Fruit fly (Drosophila melanogaster): Measurements from ENCODE around the gene CG31213.

The CG31213 gene

DNA sequence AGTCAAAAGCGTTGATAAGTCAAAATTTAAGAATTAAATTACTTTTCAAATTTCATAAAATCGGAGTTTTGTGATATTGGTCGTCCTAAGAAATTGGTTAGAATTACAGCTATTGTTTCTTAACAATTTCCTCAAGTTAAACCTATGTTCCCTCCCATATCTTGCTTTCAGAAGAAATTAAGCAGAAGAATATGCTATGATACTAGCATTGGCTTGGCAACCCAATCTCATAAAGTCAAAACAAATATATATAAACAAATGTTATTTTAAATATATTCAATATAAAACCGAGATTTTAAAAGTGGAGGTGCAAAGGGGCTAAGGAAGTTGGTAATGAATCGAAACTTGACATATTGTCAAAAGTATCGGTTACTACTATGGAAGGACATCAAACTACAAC is at the start of gene CG31213:
Gene CG31213, plus strand, starts transcription at position 301 of the 400 bp plus-strand sequence.
- no peak for TF ChIP-seq noc (tag; optimal IDR thresholded peaks at IDR 0.05)

DNA sequence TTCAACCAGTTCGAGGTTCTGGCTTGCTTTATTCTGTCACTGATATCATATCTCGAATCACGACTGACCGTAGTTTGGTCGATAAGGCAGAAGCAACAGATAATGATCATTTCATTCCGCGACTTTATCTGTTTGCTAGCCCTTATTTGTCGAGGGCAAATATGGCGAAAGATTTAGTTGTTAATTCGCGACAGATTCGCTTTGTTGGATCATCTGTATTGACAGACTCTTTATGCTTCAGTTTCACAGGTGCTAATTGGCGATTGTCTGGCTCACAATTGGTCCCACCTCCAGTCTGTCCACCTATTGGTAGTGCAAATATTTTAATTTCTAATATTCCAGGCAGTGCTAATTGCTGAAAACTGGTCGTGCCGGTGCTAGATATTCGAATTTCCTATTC is 48.4 kb upstream of the CG31213 start:
- peak; percentile 65 for TF ChIP-seq noc (tag; optimal IDR thresholded peaks at IDR 0.05)

DNA sequence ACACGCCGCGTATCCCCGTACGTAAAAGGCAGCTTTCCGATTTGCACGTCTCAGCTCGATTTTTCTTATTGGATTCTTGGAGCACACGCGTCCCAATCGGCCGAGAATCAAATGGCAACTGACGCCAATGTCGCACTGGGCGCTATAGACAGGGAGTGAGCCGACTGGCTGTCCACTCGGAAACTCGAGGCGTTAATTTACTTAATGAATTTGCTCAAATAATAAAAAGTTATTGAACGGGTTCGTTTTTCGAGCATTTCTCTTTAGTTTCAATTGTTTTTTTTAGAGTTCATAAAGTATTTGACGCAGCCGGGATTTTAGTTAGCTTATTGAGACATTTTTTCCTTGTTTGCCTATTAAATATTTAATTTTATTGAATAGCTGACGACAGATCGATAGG is 47.4 kb upstream of the CG31213 start, which contains the start of gene CG4462:
Gene CG4462, minus strand, starts transcription at position 101 of the 400 bp plus-strand sequence.
- no peak for TF ChIP-seq noc (tag; optimal IDR thresholded peaks at IDR 0.05)

DNA sequence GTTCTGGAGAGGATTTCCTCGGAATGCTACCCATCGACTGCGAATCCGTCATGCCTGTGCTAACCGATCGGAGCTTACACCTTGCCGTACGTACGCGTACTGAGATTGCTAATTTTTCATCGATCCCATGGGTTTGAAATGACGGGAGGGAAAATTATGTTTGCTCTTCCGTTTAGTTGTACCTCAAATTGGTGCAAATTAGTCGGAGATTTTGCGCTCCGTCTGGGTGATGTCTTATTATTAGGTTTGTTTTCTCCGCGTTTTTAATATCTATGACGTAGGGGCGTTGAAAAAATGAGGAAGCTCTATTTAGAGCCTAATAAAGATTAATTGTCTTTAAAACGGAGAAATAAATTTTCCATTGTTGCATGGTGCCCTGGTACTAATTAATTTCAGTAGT is 44.2 kb upstream of the CG31213 start, which contains the start of gene CG4459:
Gene CG4459, minus strand, starts transcription at position 101 of the 400 bp plus-strand sequence.
- no peak for TF ChIP-seq noc (tag; optimal IDR thresholded peaks at IDR 0.05)

DNA sequence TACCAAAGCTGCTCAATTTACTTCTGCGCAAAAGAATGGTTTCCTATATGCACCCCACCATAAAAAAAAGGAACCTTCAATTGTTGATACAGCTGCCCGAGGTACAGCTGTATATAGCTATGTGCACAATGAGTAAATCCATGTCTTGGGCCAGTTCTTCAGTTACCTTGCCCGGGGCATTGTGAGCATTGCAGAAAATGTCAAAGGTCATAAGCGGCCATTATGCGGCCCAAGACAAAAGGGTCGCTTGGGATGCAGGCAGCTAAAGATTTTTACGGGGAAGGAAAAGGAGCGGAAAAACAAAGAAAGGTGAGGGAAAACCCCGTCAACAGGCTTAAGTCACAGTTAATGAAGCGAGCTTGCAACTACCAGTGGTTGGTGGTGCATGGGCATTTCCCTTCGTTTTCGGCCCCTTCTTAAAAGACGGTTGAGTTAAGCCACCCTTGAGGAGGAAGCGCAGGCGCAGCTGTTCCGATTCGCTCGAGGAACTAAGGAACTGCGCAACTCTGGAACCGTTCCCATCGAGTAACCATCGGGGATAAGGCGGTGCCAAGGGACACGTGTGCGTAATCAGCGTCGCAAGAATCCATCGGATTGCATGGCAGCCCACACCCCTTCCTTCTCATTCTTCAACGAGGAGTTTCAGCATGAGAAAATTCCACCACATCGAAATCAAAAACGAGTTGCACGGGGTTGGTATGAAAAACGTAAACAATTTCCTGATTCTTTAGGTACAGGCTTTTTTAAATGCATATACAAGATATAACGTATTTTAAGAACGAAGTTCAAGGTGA is 41.6 kb upstream of the CG31213 start:
- TF ChIP-seq noc (tag; optimal IDR thresholded peaks at IDR 0.05), result no peak

DNA sequence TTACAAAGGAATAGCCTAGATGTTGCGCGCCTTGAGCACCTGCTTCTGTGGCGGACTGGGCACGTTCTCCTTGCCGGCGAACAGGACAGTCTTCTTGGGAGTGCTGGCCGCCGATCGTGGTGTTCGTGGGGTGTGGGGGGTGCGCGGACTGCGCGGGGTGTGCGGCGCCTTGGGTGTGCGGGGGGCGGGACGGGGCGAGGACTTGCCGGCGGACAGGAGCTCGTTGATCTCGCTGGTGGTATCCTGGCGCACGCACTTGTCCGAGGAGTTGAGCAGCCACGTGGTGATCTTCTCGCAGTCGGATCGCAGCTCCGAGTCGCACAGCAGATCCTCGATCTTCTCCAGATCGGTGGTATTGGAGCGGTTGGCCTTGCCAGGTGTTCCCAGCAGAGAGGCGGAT is 40.5 kb upstream of the CG31213 start:
- TF ChIP-seq noc (tag; optimal IDR thresholded peaks at IDR 0.05), result no peak

DNA sequence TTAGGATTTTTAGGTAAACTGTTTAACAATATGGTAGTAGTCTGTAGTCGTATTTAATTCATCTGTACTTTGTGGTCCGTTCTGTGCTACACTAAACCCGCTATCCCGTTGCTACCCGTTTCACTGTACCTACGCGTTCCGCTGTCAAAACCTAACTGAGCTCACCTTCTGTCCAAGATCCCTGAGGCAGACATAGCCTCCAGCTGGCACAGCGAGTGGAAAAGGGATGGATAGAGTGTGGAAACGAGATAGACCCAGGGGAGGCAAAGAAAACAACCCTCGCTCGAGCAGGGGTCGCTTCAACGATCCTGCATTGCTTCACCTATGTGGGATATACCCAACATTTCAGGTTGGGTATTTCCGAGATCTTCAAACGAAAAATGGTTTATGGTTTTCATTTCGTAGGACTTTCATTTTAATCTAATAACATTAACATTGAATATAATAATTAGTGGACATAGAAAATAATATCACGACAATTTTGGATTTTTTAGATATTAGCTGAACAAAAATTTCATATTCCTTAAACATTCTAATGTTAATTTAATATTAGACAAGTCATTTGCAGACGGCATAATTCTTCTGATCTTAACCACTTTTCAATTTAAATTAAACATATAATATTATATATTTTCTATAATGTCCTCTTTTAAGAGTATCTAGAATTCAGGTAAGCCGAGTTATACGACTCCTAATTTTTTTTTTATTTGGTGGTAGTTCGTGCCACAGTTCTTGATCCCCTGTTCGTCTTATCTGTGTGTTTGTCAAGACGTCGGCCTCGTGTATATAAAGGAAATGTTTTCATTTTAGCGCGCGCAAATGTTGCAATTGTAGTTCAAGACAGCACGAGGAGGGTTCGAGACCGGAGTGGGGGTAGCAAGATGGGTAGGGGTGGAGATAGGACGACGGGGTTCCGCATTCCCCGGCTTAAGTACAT is 37.6 kb upstream of the CG31213 start, which contains the start of gene mira:
Gene mira, minus strand, starts transcription at position 281 of the 937 bp plus-strand sequence.
- TF ChIP-seq noc (tag; optimal IDR thresholded peaks at IDR 0.05), result no peak

DNA sequence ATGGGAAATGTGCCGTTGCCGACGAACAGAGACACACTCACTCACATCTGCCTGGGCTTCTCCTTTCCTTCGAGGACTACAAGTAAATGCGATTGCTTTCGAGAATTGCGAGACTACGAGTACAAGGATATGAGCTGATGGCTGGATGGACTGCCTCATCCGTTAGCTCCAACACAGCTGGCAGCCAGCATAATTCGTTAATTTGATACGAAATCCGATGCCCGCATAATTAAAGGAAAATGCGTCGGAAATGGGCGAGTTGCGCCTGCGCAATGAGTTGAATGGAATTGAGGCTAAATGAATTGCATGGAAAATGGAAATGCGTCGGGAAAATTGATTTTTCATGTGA is 36.9 kb upstream of the CG31213 start:
- TF ChIP-seq noc (tag; optimal IDR thresholded peaks at IDR 0.05), result no peak

DNA sequence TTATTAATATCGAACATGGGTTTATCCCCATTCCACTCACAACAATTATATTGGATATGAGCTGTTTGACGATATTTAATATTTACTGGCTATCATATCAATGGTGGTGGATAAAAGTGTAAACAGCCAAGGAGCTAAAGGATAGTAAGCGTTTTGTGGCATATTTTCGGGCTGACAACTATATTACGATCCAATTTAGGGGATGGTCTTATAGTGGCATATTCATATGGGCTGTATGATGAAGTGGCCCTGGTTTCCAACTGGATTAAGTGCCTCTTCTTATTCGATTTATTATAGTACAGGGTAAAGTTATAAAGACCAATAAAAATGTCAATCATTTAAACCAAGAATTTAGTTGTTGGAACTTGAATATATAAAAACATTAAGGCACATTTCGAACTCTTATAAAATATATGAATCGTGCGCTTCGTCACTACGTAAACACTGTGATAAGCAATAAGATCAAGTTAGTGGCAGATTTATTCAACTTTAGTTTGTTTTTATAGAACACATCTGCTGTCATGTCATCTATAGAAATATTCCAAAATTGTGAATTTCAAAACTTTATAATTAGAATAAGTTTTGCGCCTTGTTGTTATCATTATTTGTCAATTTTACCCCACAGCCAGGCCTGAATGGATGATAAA is 33.6 kb upstream of the CG31213 start:
- TF ChIP-seq noc (tag; optimal IDR thresholded peaks at IDR 0.05), result no peak

DNA sequence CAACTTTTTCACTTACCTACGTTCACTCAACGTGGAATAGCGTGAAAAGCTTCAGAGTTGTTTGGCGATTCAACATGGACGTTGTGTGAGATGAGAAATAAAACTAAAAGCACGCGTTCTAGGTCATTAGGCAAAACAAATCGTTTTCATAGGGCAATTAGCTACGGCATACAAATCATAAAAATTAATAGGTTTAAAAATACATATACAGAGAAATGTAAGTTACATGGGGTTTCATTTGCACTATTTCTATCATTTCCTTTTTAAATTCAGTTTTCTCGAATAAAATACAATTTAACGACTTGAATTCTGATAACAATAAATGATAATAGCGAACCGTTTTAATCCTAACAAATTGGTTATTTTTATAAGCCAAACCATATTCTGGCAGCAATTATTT is 30.4 kb upstream of the CG31213 start, which contains the start of gene CG46042:
Gene CG46042, minus strand, starts transcription at position 101 of the 400 bp plus-strand sequence.
- TF ChIP-seq noc (tag; optimal IDR thresholded peaks at IDR 0.05), result no peak

DNA sequence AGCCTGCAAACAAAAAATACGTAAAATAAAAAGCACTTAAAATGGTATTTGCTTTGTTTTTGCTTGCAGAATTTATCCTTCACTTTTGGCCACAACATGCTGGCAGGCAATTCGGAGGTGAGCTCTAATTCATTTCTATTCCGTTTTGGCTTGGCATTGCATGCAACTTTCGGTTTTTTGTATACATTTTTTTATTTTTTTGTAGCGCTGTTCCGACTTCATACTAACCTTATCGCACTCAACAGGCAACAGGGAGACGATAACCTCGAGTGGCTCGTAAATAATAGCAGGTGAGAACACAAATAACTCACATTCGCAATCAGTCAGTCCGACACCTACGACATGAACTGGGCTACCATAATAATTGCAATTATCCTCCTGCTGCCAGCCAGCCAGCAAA is 24.6 kb upstream of the CG31213 start, which contains the start of gene CG4783:
Gene CG4783, plus strand, starts transcription at position 301 of the 400 bp plus-strand sequence.
- no peak for TF ChIP-seq noc (tag; optimal IDR thresholded peaks at IDR 0.05)

DNA sequence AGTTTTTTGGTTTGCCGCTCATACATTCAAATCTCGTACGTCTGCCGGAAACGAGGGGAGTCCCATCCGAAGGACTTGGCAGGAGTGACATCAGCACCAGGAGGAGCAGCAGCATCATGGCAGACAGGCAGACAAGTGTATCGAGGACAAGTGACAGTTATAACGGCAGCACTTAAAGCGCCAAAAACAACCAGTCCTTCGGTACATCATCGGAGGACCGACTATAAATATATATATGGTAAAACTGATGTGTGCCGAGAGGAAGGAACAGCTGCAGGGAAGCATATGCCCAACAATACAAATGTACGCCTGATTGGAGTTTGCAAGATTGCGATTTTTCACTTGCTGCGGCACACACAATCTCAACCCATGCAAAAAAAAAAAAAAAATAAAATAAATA is 4.0 kb upstream of the CG31213 start:
- no peak for TF ChIP-seq noc (tag; optimal IDR thresholded peaks at IDR 0.05)

DNA sequence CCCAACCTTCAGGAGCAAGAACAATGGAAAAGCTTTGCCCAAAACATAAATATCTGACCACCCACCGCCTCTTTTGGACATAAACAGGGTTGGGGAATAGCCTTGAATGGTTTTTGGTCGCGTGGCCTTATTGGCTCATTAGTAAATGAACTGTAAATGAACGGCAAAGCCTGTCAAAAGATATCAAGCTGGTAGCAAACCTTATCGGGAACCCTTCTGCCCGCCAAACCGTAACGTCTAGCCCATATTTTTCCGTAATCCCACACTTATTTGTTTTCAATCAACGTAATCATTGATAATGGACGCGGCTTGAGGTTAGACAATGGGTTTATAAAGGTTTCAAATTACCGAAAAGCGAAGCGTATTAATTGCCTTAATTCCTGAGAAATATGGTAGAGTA is 12.7 kb downstream of the CG31213 start:
- no peak for TF ChIP-seq noc (tag; optimal IDR thresholded peaks at IDR 0.05)

DNA sequence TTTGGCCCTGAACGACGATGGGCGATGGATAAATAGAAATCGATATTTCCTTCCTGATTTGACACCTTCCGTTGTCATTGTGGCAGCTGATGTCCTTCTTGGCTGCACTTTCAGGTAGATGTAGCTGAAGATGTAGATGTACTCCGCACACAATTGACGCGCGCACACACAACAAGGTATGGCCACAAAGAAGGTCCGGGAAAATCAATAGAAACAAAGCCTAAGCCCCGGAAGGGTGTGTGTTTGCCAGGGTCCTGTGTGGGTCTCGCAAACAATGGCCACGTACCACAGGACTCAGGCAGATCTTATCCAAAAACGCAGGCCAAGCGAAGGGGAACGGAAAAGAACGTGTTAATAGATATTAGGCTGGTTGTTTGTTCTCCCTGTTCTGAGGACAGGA is 22.7 kb downstream of the CG31213 start:
- TF ChIP-seq noc (tag; optimal IDR thresholded peaks at IDR 0.05), result no peak

DNA sequence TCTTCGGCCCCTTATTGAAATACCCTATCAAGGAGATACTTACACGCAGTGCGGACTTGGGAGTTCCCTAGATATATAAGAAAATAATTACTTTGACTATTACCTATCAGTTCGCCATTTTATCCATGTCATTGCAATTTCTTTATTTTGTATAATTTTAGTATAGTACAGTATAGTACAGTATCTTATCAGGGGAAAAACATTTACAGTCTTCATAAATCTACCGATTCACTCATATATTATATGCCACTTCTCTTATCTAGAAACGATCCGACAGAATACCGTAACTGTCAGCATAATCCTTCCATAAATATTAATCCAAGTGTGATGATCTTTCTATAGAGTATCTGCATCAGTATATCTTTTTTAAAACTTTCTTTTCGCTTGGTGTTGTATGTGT is 23.7 kb downstream of the CG31213 start:
- no peak for TF ChIP-seq noc (tag; optimal IDR thresholded peaks at IDR 0.05)

DNA sequence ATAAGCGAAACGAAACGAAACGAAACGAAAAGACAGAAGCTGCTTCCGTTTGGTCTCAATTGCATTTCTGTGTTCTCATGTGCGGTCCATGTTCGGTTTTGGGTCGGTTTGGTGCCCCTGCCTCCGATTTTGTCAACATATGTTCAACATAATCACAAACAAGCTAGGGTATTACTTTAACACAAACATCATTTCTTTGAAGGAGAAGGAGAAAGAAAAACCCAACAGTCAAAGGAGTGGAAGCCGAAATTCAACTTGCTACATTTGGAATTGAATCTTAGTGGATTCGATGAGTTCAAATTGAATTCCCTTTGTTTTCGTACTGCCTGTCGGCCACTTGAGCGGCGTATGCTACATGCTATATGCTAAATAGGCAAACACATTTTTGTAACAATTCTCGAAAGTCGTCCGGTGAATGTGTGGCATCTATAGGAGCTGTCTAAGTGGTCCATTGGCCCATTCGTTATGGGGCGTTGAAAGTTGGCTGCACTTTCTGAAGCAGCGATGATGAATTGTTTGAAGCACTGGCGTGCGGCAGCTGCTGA is 24.9 kb downstream of the CG31213 start:
- no peak for TF ChIP-seq noc (tag; optimal IDR thresholded peaks at IDR 0.05)
